Worm (Caenorhabditis elegans) whole organism, L4 larva: Measurements from ENCODE around the gene C47E8.1.

Experiments used
- F10B5.3 ChIP-seq: sonication (generic microtip); optimal IDR thresholded peaks from 2 replicates; lab custom pipeline; 2016; ENCODE audit warnings: mild to moderate bottlenecking, missing genetic modification characterization, missing compliant biosample characterization
- F26F4.8 ChIP-seq: fragments of 200-800 bp; sonication (Bioruptor generic); conservative IDR thresholded peaks from 2 replicates; pipeline ENCODE4 v1.3.6; 2022; ENCODE audit warnings: missing genetic modification characterization, missing compliant biosample characterization
- F44E2.7 ChIP-seq: fragments of 200-800 bp; sonication (Bioruptor generic); IDR thresholded peaks from 2 replicates; pipeline ENCODE4 v2.1.2; 2022; ENCODE audit warnings: missing genetic modification characterization, missing compliant biosample characterization
- R02D3.7 ChIP-seq: fragments of 150-350 bp; sonication (generic microtip); optimal IDR thresholded peaks from 3 replicates; lab custom pipeline; 2014; ENCODE audit warnings: missing biosample characterization, missing genetic modification characterization
- Y105C5A.15 ChIP-seq: fragments of 200-800 bp; sonication (Bioruptor generic); IDR thresholded peaks from 2 replicates; pipeline ENCODE4 v1.3.6; 2022; ENCODE audit warnings: missing genetic modification characterization, missing compliant biosample characterization
- Y48G9A.11 ChIP-seq: fragments of 200-800 bp; sonication (Bioruptor generic); IDR thresholded peaks from 2 replicates; pipeline ENCODE4 v1.3.6; 2022; ENCODE audit warnings: missing genetic modification reagents, missing genetic modification characterization, missing compliant biosample characterization
- Y75B8A.6 ChIP-seq: fragments of 200-800 bp; sonication (Bioruptor generic); IDR thresholded peaks from 2 replicates; pipeline ENCODE4 v1.3.6; 2022; ENCODE audit warnings: missing genetic modification reagents, missing genetic modification characterization, missing compliant biosample characterization
- aha-1 ChIP-seq: fragments of 150-350 bp; peaks from one replicate; lab custom pipeline; 2014; ENCODE audit warnings: missing biosample characterization, missing genetic modification characterization
- arid-1 ChIP-seq: fragments of 200-800 bp; sonication (Bioruptor generic); conservative IDR thresholded peaks from 2 replicates; pipeline ENCODE4 v1.3.6; 2022; ENCODE audit warnings: missing genetic modification reagents, missing genetic modification characterization, missing compliant biosample characterization
- ceh-32 ChIP-seq: sonication (generic microtip); optimal IDR thresholded peaks from 2 replicates; lab custom pipeline; 2016; ENCODE audit warnings: mild to moderate bottlenecking, missing genetic modification characterization, missing compliant biosample characterization; ENCODE audit not compliant: poor library complexity
- ceh-82 ChIP-seq: sonication (generic microtip); optimal IDR thresholded peaks from 2 replicates; lab custom pipeline; 2017; ENCODE audit warnings: missing biosample characterization, missing genetic modification characterization
- ces-1 ChIP-seq: fragments of 150-350 bp; sonication (generic microtip); optimal IDR thresholded peaks from 4 replicates; lab custom pipeline; 2014; ENCODE audit warnings: missing biosample characterization, missing genetic modification reagents, missing genetic modification characterization
- daf-12 ChIP-seq: fragments of 150-350 bp; optimal IDR thresholded peaks from 2 replicates; lab custom pipeline; 2014; ENCODE audit warnings: missing biosample characterization, missing genetic modification reagents, missing genetic modification characterization
- daf-19 ChIP-seq: fragments of 200-800 bp; sonication (Bioruptor generic); conservative IDR thresholded peaks from 2 replicates; pipeline ENCODE4 v1.3.6; 2022; ENCODE audit warnings: missing genetic modification characterization, missing compliant biosample characterization
- dmd-6 ChIP-seq: fragments of 200-800 bp; sonication (Bioruptor generic); IDR thresholded peaks from 2 replicates; pipeline ENCODE4 v1.3.6; 2022; ENCODE audit warnings: missing genetic modification reagents, missing genetic modification characterization, missing compliant biosample characterization
- dmd-8 ChIP-seq: fragments of 200-800 bp; sonication (Bioruptor generic); IDR thresholded peaks from 2 replicates; pipeline ENCODE4 v1.3.6; 2022; ENCODE audit warnings: missing genetic modification characterization, missing compliant biosample characterization
- duxl-1 ChIP-seq: sonication (generic microtip); optimal IDR thresholded peaks from 2 replicates; lab custom pipeline; 2016; ENCODE audit warnings: mild to moderate bottlenecking, missing genetic modification characterization, moderate library complexity, missing compliant biosample characterization; ENCODE audit not compliant: poor library complexity
- dve-1 ChIP-seq: sonication (generic microtip); optimal IDR thresholded peaks from 2 replicates; lab custom pipeline; 2017; ENCODE audit warnings: antibody characterized with exemption, mild to moderate bottlenecking, missing genetic modification characterization, missing compliant biosample characterization; ENCODE audit not compliant: insufficient read depth
- egl-43 ChIP-seq: fragments of 200-800 bp; sonication (Bioruptor generic); IDR thresholded peaks from 2 replicates; pipeline ENCODE4 v1.3.6; 2022; ENCODE audit warnings: missing genetic modification reagents, missing genetic modification characterization, missing compliant biosample characterization
- fkh-10 ChIP-seq: fragments of 150-350 bp; optimal IDR thresholded peaks from 2 replicates; lab custom pipeline; 2014; ENCODE audit warnings: missing biosample characterization, missing genetic modification reagents, missing genetic modification characterization
- gei-8 ChIP-seq: fragments of 200-800 bp; sonication (Bioruptor generic); optimal IDR thresholded peaks from 2 replicates; lab custom pipeline; 2018; ENCODE audit warnings: mild to moderate bottlenecking, missing genetic modification characterization, missing compliant biosample characterization
- hlh-11 ChIP-seq: fragments of 200-800 bp; sonication (Bioruptor generic); optimal IDR thresholded peaks from 2 replicates; lab custom pipeline; 2018; ENCODE audit warnings: mild to moderate bottlenecking, missing genetic modification characterization, missing compliant biosample characterization
- hlh-30 ChIP-seq: sonication (generic microtip); optimal IDR thresholded peaks from 2 replicates; lab custom pipeline; 2017; ENCODE audit warnings: antibody characterized with exemption, mild to moderate bottlenecking, missing genetic modification characterization, missing compliant biosample characterization; ENCODE audit not compliant: insufficient read depth
- lim-7 ChIP-seq: fragments of 200-800 bp; sonication (Bioruptor generic); IDR thresholded peaks from 2 replicates; pipeline ENCODE4 v1.3.6; 2022; ENCODE audit warnings: missing genetic modification characterization, missing compliant biosample characterization
- lin-1 ChIP-seq: fragments of 200-800 bp; sonication (Bioruptor generic); IDR thresholded peaks from 2 replicates; pipeline ENCODE4 v1.3.6; 2022; ENCODE audit warnings: missing genetic modification reagents, missing genetic modification characterization, missing compliant biosample characterization
- lin-13 ChIP-seq: fragments of 150-350 bp; optimal IDR thresholded peaks from 2 replicates; lab custom pipeline; 2014; ENCODE audit warnings: missing biosample characterization, missing genetic modification reagents, missing genetic modification characterization
- lin-29 ChIP-seq: fragments of 200-800 bp; sonication (Bioruptor generic); IDR thresholded peaks from 2 replicates; pipeline ENCODE4 v1.3.6; 2022; ENCODE audit warnings: missing genetic modification reagents, missing genetic modification characterization, missing compliant biosample characterization
- lin-38 ChIP-seq: fragments of 200-800 bp; sonication (Bioruptor generic); IDR thresholded peaks from 2 replicates; pipeline ENCODE4 v1.3.6; 2022; ENCODE audit warnings: missing genetic modification reagents, missing genetic modification characterization, missing compliant biosample characterization
- lsy-2 ChIP-seq, 2 experiments: fragments of 150-350 bp in 1 of 2; sonication (generic microtip) in 1 of 2; optimal IDR thresholded peaks; 2 replicates each; lab custom pipeline; 2014 to 2017; ENCODE audit warnings: missing biosample characterization in 2 of 2, missing genetic modification characterization in 2 of 2
- madf-9 ChIP-seq: fragments of 200-800 bp; sonication (Bioruptor generic); conservative IDR thresholded peaks from 2 replicates; pipeline ENCODE4 v1.3.6; 2022; ENCODE audit warnings: missing genetic modification reagents, missing genetic modification characterization, missing compliant biosample characterization
- mes-2 ChIP-seq: sonication (generic microtip); optimal IDR thresholded peaks from 2 replicates; lab custom pipeline; 2016; ENCODE audit warnings: missing genotype, mild to moderate bottlenecking, missing genetic modification characterization, missing compliant biosample characterization; ENCODE audit not compliant: poor library complexity, severe bottlenecking
- mxl-2 ChIP-seq: fragments of 200-800 bp; sonication (Bioruptor generic); conservative IDR thresholded peaks from 2 replicates; pipeline ENCODE4 v1.3.6; 2022; ENCODE audit warnings: missing genetic modification reagents, missing genetic modification characterization, missing compliant biosample characterization
- nhr-102 ChIP-seq: sonication (generic microtip); optimal IDR thresholded peaks from 2 replicates; lab custom pipeline; 2016; ENCODE audit warnings: mild to moderate bottlenecking, missing genetic modification characterization, moderate library complexity, missing compliant biosample characterization
- nhr-237 ChIP-seq: sonication (generic microtip); optimal IDR thresholded peaks from 2 replicates; lab custom pipeline; 2017; ENCODE audit warnings: missing biosample characterization, missing genetic modification characterization
- nhr-41 ChIP-seq: fragments of 200-800 bp; sonication (Bioruptor generic); IDR thresholded peaks from 2 replicates; pipeline ENCODE4 v1.3.6; 2022; ENCODE audit warnings: missing genetic modification reagents, missing genetic modification characterization, missing compliant biosample characterization
- nhr-6 ChIP-seq: fragments of 150-350 bp; optimal IDR thresholded peaks from 2 replicates; lab custom pipeline; 2014; ENCODE audit warnings: missing biosample characterization, missing genetic modification characterization
- saeg-2 ChIP-seq: fragments of 200-800 bp; sonication (Bioruptor generic); IDR thresholded peaks from 2 replicates; pipeline ENCODE4 v1.3.6; 2022; ENCODE audit warnings: missing genetic modification reagents, missing genetic modification characterization, missing compliant biosample characterization
- sdz-12 ChIP-seq: fragments of 200-800 bp; sonication (Bioruptor generic); optimal IDR thresholded peaks from 2 replicates; lab custom pipeline; 2018; ENCODE audit warnings: mild to moderate bottlenecking, missing genetic modification characterization, missing compliant biosample characterization
- snpc-1.2 ChIP-seq: fragments of 200-800 bp; sonication (Bioruptor generic); IDR thresholded peaks from 2 replicates; pipeline ENCODE4 v1.3.6; 2022; ENCODE audit warnings: missing genetic modification reagents, missing genetic modification characterization, missing compliant biosample characterization
- spr-3 ChIP-seq: fragments of 200-800 bp; sonication (Bioruptor generic); optimal IDR thresholded peaks from 2 replicates; lab custom pipeline; 2018; ENCODE audit warnings: mild to moderate bottlenecking, missing genetic modification characterization, missing compliant biosample characterization
- tag-97 ChIP-seq: fragments of 200-800 bp; sonication (Bioruptor generic); IDR thresholded peaks from 2 replicates; pipeline ENCODE4 v1.3.6; 2022; ENCODE audit warnings: missing genetic modification characterization, missing compliant biosample characterization
- tra-1 ChIP-seq: fragments of 200-800 bp; sonication (Bioruptor generic); IDR thresholded peaks from 2 replicates; pipeline ENCODE4 v1.3.6; 2022; ENCODE audit warnings: missing genetic modification reagents, missing genetic modification characterization, missing compliant biosample characterization
- unc-130 ChIP-seq: sonication (generic microtip); optimal IDR thresholded peaks from 2 replicates; lab custom pipeline; 2016; ENCODE audit warnings: missing genetic modification reagents, missing genetic modification characterization, missing compliant biosample characterization
- ztf-11 ChIP-seq: fragments of 150-350 bp; optimal IDR thresholded peaks from 2 replicates; lab custom pipeline; 2014; ENCODE audit warnings: missing biosample characterization, missing genetic modification characterization

Gene C47E8.1

DNA sequence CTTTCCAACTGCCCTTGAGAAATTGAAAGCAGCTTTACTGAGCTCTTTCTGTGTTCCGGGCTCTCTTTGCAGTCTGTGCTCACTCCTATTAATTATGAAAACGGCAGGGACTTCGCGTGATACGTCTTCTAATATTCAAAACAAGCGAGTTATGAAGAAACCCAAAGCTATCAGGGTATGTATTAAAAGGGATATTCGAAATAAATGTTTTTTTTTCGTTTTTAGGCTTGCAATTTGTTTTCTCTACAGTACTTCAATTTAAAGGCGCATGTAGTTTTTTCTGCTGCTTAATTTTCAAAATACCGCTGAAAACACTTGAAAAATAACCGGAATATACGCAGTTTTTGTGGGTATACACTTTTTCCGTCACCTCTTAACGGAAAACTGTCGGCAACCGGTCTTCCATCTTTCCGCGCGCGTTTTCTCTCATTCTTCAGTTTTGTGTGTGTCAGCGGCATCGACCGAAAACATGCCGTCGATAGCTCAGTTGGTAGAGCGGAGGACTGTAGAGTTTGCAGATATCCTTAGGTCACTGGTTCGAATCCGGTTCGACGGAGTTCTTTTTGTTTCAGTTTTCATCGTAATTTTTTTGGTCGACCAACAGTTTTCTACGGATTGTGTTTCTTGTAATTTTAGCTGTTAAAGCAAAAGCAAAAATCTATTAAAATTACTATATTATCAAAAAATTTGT lies 23.4 kb downstream of the C47E8.1 start, which contains the start of gene gasr-8 (continued):
- TF ChIP-seq lin-29 (GFP tag; lab: Robert Waterston, UW) (0 out of 2 replicates have a peak, but pooled peaks have one; percentile 10), nhr-102 (tag; lab: Kevin White, UChicago) (peak; percentile 3), tra-1 (GFP tag; lab: Robert Waterston, UW) (no peak), lin-13 (no peak), ces-1 (GFP tag; lab: Kevin White, UChicago) (no peak), sdz-12 (GFP tag; lab: Kevin White, UChicago) (no peak), lsy-2 (tag; optimal IDR thresholded peaks at IDR 0.05; lab: Kevin White, UChicago) (no peak), madf-9 (GFP tag; lab: Robert Waterston, UW) (0 out of 2 replicates have a peak, but pooled peaks have one; percentile 22), nhr-41 (GFP tag; lab: Robert Waterston, UW) (no peak), aha-1 (tag; lab: Kevin White, UChicago) (peak; percentile 35), nhr-6 (tag; lab: Kevin White, UChicago) (peak; percentile 21), mxl-2 (GFP tag; lab: Robert Waterston, UW) (0 out of 2 replicates have a peak, but pooled peaks have one; percentile 3), nhr-237 (tag; lab: Kevin White, UChicago) (no peak), dmd-8 (GFP tag; lab: Robert Waterston, UW) (peak; percentile 72; the same call in 1 of the 2 replicates), Y105C5A.15 (GFP tag; lab: Robert Waterston, UW) (0 out of 2 replicates have a peak, but pooled peaks have one; percentile 15), mes-2 (tag; lab: Kevin White, UChicago) (peak; percentile 68), snpc-1.2 (GFP tag; lab: Robert Waterston, UW) (no peak), Y48G9A.11 (GFP tag; lab: Robert Waterston, UW) (peak; percentile 29; the same call in 1 of the 2 replicates), dmd-6 (GFP tag; lab: Robert Waterston, UW) (peak; percentile 39), F44E2.7 (GFP tag; lab: Robert Waterston, UW) (no peak), hlh-11 (tag; lab: Kevin White, UChicago) (peak; percentile 1), arid-1 (GFP tag; lab: Robert Waterston, UW) (0 out of 2 replicates have a peak, but pooled peaks have one; percentile 42), ceh-82 (tag; lab: Kevin White, UChicago) (no peak), ceh-32 (tag; lab: Kevin White, UChicago) (no peak), unc-130 (peak; percentile 20), lin-38 (GFP tag; lab: Robert Waterston, UW) (peak; percentile 58)

DNA sequence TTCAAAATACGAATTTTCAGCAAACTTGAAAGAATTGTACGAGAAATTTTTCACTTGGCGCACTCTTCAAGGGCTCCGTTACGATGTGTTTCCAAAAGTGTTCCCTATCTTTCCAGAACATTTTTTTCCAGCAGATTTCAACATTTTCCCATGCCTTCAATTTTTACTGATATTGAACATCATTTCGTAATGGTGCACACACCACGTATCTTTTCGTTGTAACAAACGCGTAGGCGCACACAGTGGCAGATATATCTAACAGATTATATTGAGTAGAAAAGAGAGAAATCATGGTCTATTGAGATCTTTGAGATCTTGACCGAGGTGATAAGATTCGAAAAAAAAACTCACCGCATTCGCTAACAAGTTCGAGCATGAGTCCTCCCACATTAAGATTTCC lies 29.9 kb downstream of the C47E8.1 start:
- no peak for TF ChIP-seq F26F4.8
- TF ChIP-seq lin-29 (GFP tag; lab: Robert Waterston, UW) = no peak
- TF ChIP-seq Y75B8A.6 (GFP tag; lab: Robert Waterston, UW) = no peak
- TF ChIP-seq duxl-1 (tag; lab: Kevin White, UChicago) = no peak
- no peak for TF ChIP-seq hlh-30 (tag; lab: Kevin White, UChicago)
- no peak for TF ChIP-seq lim-7 (GFP tag; lab: Robert Waterston, UW)
- TF ChIP-seq tag-97 (GFP tag; lab: Robert Waterston, UW) = no peak
- no peak for TF ChIP-seq mes-2 (tag; lab: Kevin White, UChicago)
- no peak for TF ChIP-seq daf-12

- peak; percentile 70; the same call in 1 of the 2 replicates for TF ChIP-seq egl-43
- peak; percentile 44 to 82 for TF ChIP-seq lsy-2 (tag; optimal IDR thresholded peaks at IDR 0.05; lab: Kevin White, UChicago)
- no peak for TF ChIP-seq ztf-11 (tag; lab: Kevin White, UChicago)
- TF ChIP-seq gei-8 = peak; percentile 14
- no peak for TF ChIP-seq daf-19 (GFP tag; lab: Robert Waterston, UW)
- TF ChIP-seq lin-1 (GFP tag; lab: Robert Waterston, UW) = peak; percentile 54; the same call in 1 of the 2 replicates
- TF ChIP-seq saeg-2 (GFP tag; lab: Robert Waterston, UW) = no peak
- no peak for TF ChIP-seq spr-3 (GFP tag; lab: Kevin White, UChicago)
- no peak for TF ChIP-seq ces-1 (GFP tag; lab: Kevin White, UChicago)
- TF ChIP-seq fkh-10 = no peak
- no peak for TF ChIP-seq R02D3.7 (tag; lab: Kevin White, UChicago)
- TF ChIP-seq F10B5.3 = peak; percentile 50
- TF ChIP-seq nhr-41 (GFP tag; lab: Robert Waterston, UW) = no peak
- TF ChIP-seq dve-1 = peak; percentile 84
These were observed 30.9 kb downstream of the C47E8.1 start, which contains the start of gene unc-112 for ce11 chrV:14696604-14697307. Gene unc-112, minus strand, starts transcription at chrV:14696654.
